Worm (Caenorhabditis elegans): Measurements from ENCODE around the gene unc-76.

ce11 chrV:15059534-15059933 is 12.0 kb upstream of the unc-76 start, which contains the start of the genes mcm-3 and C25D7.15:
- no peak for TF ChIP-seq ztf-11 (tag; optimal IDR thresholded peaks at IDR 0.05)
- TF ChIP-seq nhr-237 (tag; optimal IDR thresholded peaks at IDR 0.05): no peak
- no peak for TF ChIP-seq unc-39 (tag; optimal IDR thresholded peaks at IDR 0.05)
- TF ChIP-seq lin-13 (GFP tag; optimal IDR thresholded peaks at IDR 0.05): no peak
- no peak for TF ChIP-seq pha-4 (GFP tag; IDR thresholded peaks at IDR 0.05)
- no peak for TF ChIP-seq pha-4 (tag; optimal IDR thresholded peaks at IDR 0.05)
- no peak for TF ChIP-seq lin-15B (tag; optimal IDR thresholded peaks at IDR 0.05)
- no peak for TF ChIP-seq lsy-2 (tag; optimal IDR thresholded peaks at IDR 0.05)
- TF ChIP-seq nhr-6 (tag; optimal IDR thresholded peaks at IDR 0.05): peak; percentile 79
- TF ChIP-seq ceh-32 (tag; optimal IDR thresholded peaks at IDR 0.05; ENCODE audit: poor library complexity): no peak
- no peak for TF ChIP-seq nhr-25 (tag; optimal IDR thresholded peaks at IDR 0.05; ENCODE audit: borderline replicate concordance, insufficient read depth)
- TF ChIP-seq pqm-1 (tag; optimal IDR thresholded peaks at IDR 0.05): no peak
- no peak for TF ChIP-seq zag-1 (tag; optimal IDR thresholded peaks at IDR 0.05)
- no peak for TF ChIP-seq ceh-20 (GFP tag; IDR thresholded peaks at IDR 0.05)
- TF ChIP-seq ces-1 (GFP tag; optimal IDR thresholded peaks at IDR 0.05): no peak

All from whole organism, L4 larva.